Worm (Caenorhabditis elegans) whole organism, L1 larva: ENCODE results near the gene VC5.2.

ENCODE experiments used
- egl-27 ChIP-seq, 2 experiments: fragments of 150-350 bp in 1 of 2; sonication (generic microtip); optimal IDR thresholded peaks; 3 replicates each; lab custom pipeline; 2017 to 2018; ENCODE audit warnings: missing biosample characterization in 2 of 2, missing genetic modification characterization in 2 of 2, missing genetic modification reagents in 2 of 2
- nhr-90 ChIP-seq: sonication (generic microtip); optimal IDR thresholded peaks from 2 replicates; lab custom pipeline; 2016; ENCODE audit warnings: mild to moderate bottlenecking, missing genetic modification characterization, missing compliant biosample characterization; ENCODE audit not compliant: poor library complexity
- pag-3 ChIP-seq: sonication (generic microtip); optimal IDR thresholded peaks from 2 replicates; lab custom pipeline; 2017; ENCODE audit warnings: missing genetic modification characterization, mild to moderate bottlenecking, missing compliant biosample characterization, antibody characterized with exemption, borderline replicate concordance; ENCODE audit not compliant: insufficient read depth
- pqm-1 ChIP-seq: sonication (generic microtip); optimal IDR thresholded peaks from 3 replicates; lab custom pipeline; 2017; ENCODE audit warnings: missing biosample characterization, missing genetic modification characterization
- rnt-1 ChIP-seq: sonication (generic microtip); optimal IDR thresholded peaks from 2 replicates; lab custom pipeline; 2016; ENCODE audit warnings: mild to moderate bottlenecking, missing genetic modification characterization, moderate library complexity, missing compliant biosample characterization
- tbx-2 ChIP-seq: sonication (generic microtip); optimal IDR thresholded peaks from 2 replicates; lab custom pipeline; 2016; ENCODE audit warnings: missing genetic modification characterization, missing compliant biosample characterization
- unc-86 ChIP-seq: sonication (generic microtip); optimal IDR thresholded peaks from 2 replicates; lab custom pipeline; 2016; ENCODE audit warnings: missing genetic modification characterization, missing compliant biosample characterization
- zag-1 ChIP-seq: fragments of 150-350 bp; optimal IDR thresholded peaks from 2 replicates; lab custom pipeline; 2014; ENCODE audit warnings: missing biosample characterization, missing genetic modification characterization

DNA sequence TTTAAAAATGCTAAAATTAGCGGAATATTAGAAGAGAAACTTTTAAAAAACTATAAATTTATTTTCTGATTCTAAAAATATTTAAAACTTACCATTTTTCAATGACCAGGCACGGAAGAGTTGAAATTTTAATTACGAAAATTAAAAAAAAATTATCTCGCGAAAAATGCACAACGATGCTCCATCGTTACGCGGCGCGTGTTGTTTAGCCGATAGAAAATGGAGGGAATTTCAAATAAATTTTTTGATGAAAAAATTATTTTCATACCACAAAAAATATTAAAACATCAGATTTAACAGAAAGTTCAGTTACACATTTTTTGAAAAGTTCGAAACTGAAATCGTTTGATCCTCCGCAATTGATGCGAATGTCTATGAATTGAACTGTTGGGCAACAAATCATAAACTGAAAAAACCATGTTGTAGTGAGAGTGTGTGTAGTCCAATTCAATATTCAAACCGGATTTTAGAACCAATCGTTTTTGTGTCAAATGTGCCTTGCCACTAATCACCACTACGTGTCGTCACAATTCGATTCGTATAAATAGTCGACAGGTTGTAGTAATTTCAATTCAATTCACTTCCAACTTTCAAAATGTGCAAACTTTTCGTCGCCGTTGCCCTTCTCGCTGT, 34.5 kb upstream of the VC5.2 start, which contains the start of the genes tofu-2 and spig-1:
- TF ChIP-seq pqm-1 (no peak), unc-86 (tag; lab: Kevin White, UChicago) (no peak), zag-1 (tag; lab: Kevin White, UChicago) (no peak), nhr-90 (tag; lab: Kevin White, UChicago) (no peak), egl-27 (tag; optimal IDR thresholded peaks at IDR 0.05; lab: Kevin White, UChicago) (no peak), tbx-2 (no peak), rnt-1 (no peak), pag-3 (tag; lab: Kevin White, UChicago) (no peak)
